In genomic region chr3L:20747299-20747925, dm6 we compare ENCODE assay signal across 2 fruit fly cellular contexts.
TF ChIP-seq lines count a peak whose summit lies in the region.

No protein-coding gene starts in this region.

TF ChIP-seq in whole organism, embryonic, 481 proteins besides CTCF, POLR2A, EP300 and RAD21 (continued from another document and continues in another):
- TF ChIP-seq CG33557 (GFP tag; optimal IDR thresholded peaks at IDR 0.05; lab: Kevin White, UChicago) (no peak), CG1233 (GFP tag; optimal IDR thresholded peaks at IDR 0.05; lab: Kevin White, UChicago) (peak; percentile 3), CG1024 (GFP tag; IDR thresholded peaks at IDR 0.05; lab: Robert Waterston, UW) (no peak), sisA (GFP tag; IDR thresholded peaks at IDR 0.05; lab: Robert Waterston, UW) (no peak), CG7839 (tag; optimal IDR thresholded peaks at IDR 0.05; lab: Kevin White, UChicago) (peak; percentile 44), mirr (GFP tag; optimal IDR thresholded peaks at IDR 0.05; lab: Kevin White, UChicago) (peak; percentile 56), dmrt99B (tag; optimal IDR thresholded peaks at IDR 0.05; lab: Kevin White, UChicago) (peak; percentile 57), Sox100B (GFP tag; optimal IDR thresholded peaks at IDR 0.05; lab: Kevin White, UChicago) (peak; percentile 12), pzg (GFP tag; optimal IDR thresholded peaks at IDR 0.05; lab: Kevin White, UChicago) (no peak), CG13424 (tag; optimal IDR thresholded peaks at IDR 0.05; lab: Kevin White, UChicago) (peak; percentile 46), Hand (GFP tag; optimal IDR thresholded peaks at IDR 0.05; lab: Kevin White, UChicago) (no peak), CG13296 (GFP tag; optimal IDR thresholded peaks at IDR 0.05; lab: Kevin White, UChicago) (peak; percentile 22), BEAF-32 (GFP tag; optimal IDR thresholded peaks at IDR 0.05; lab: Kevin White, UChicago) (no peak), disco-r (GFP tag; optimal IDR thresholded peaks at IDR 0.05; lab: Kevin White, UChicago) (no peak), caup (GFP tag; optimal IDR thresholded peaks at IDR 0.05; lab: Kevin White, UChicago; ENCODE audit: severe bottlenecking) (peak; percentile 27), HLH54F (GFP tag; optimal IDR thresholded peaks at IDR 0.05; lab: Kevin White, UChicago) (no peak), sd (tag; optimal IDR thresholded peaks at IDR 0.05; lab: Kevin White, UChicago) (no peak), Nf-YC (tag; optimal IDR thresholded peaks at IDR 0.05; lab: Kevin White, UChicago) (no peak), phol (tag; optimal IDR thresholded peaks at IDR 0.05; lab: Kevin White, UChicago) (peak; percentile 15), CG3281 (GFP tag; optimal IDR thresholded peaks at IDR 0.05; lab: Kevin White, UChicago) (peak; percentile 42), lov (optimal IDR thresholded peaks at IDR 0.05; lab: Kevin White, UChicago) (no peak), lov (GFP tag; IDR thresholded peaks at IDR 0.05; lab: Robert Waterston, UW) (no peak), CG34376 (GFP tag; optimal IDR thresholded peaks at IDR 0.05; lab: Kevin White, UChicago) (no peak), CG6689 (GFP tag; IDR thresholded peaks at IDR 0.05; lab: Robert Waterston, UW) (no peak), CG13775 (GFP tag; optimal IDR thresholded peaks at IDR 0.05; lab: Kevin White, UChicago) (peak; percentile 1), CG17361 (GFP tag; IDR thresholded peaks at IDR 0.05; lab: Robert Waterston, UW) (0 out of 3 replicates have a peak, but pooled peaks have one; percentile 28), dysf (GFP tag; IDR thresholded peaks at IDR 0.05; lab: Robert Waterston, UW) (0 out of 3 replicates have a peak, but pooled peaks have one; percentile 35), CG2678 (tag; optimal IDR thresholded peaks at IDR 0.05; lab: Kevin White, UChicago) (peak; percentile 64), CG9932 (GFP tag; IDR thresholded peaks at IDR 0.05; lab: Robert Waterston, UW) (no peak), Trl (optimal IDR thresholded peaks at IDR 0.05; lab: Kevin White, UChicago) (no peak), Trl (GFP tag; optimal IDR thresholded peaks at IDR 0.05; lab: Kevin White, UChicago) (peak; percentile 21), CoRest (tag; optimal IDR thresholded peaks at IDR 0.05; lab: Kevin White, UChicago) (peak; percentile 20), CG2712 (tag; optimal IDR thresholded peaks at IDR 0.05; lab: Kevin White, UChicago) (peak; percentile 12), CG3847 (GFP tag; IDR thresholded peaks at IDR 0.05; lab: Robert Waterston, UW) (no peak), Blimp-1 (GFP tag; optimal IDR thresholded peaks at IDR 0.05; lab: Kevin White, UChicago) (peak; percentile 1), Dad (GFP tag; optimal IDR thresholded peaks at IDR 0.05; lab: Kevin White, UChicago) (no peak), Meics (GFP tag; optimal IDR thresholded peaks at IDR 0.05; lab: Kevin White, UChicago) (peak; percentile 45), slbo (GFP tag; IDR thresholded peaks at IDR 0.05; lab: Robert Waterston, UW) (peak; percentile 34; the same call in 1 of the 2 replicates), crp (GFP tag; optimal IDR thresholded peaks at IDR 0.05; lab: Kevin White, UChicago) (no peak), CG14441 (GFP tag; IDR thresholded peaks at IDR 0.05; lab: Robert Waterston, UW) (no peak), Rfx (GFP tag; IDR thresholded peaks at IDR 0.05; lab: Robert Waterston, UW) (peak; percentile 24; the same call in 1 of the 2 replicates), CG11247 (GFP tag; IDR thresholded peaks at IDR 0.05; lab: Robert Waterston, UW) (0 out of 2 replicates have a peak, but pooled peaks have one; percentile 7), sug (tag; optimal IDR thresholded peaks at IDR 0.05; lab: Kevin White, UChicago) (no peak), CrebB (tag; optimal IDR thresholded peaks at IDR 0.05; lab: Kevin White, UChicago) (no peak), cato (GFP tag; optimal IDR thresholded peaks at IDR 0.05; lab: Kevin White, UChicago; ENCODE audit: borderline replicate concordance) (no peak), Ets65A (GFP tag; lab: Kevin White, UChicago) (peak; percentile 89), CG15269 (tag; optimal IDR thresholded peaks at IDR 0.05; lab: Kevin White, UChicago) (peak; percentile 50), ab (GFP tag; optimal IDR thresholded peaks at IDR 0.05; lab: Kevin White, UChicago) (no peak), CG8359 (GFP tag; optimal IDR thresholded peaks at IDR 0.05; lab: Kevin White, UChicago; ENCODE audit: borderline replicate concordance) (no peak), CG2120 (GFP tag; optimal IDR thresholded peaks at IDR 0.05; lab: Kevin White, UChicago) (peak; percentile 61), gem (tag; optimal IDR thresholded peaks at IDR 0.05; lab: Kevin White, UChicago) (peak; percentile 50), CG9876 (GFP tag; optimal IDR thresholded peaks at IDR 0.05; lab: Kevin White, UChicago) (no peak), corto (GFP tag; optimal IDR thresholded peaks at IDR 0.05; lab: Kevin White, UChicago) (no peak), ham (GFP tag; IDR thresholded peaks at IDR 0.05; lab: Robert Waterston, UW) (no peak), lab (GFP tag; optimal IDR thresholded peaks at IDR 0.05; lab: Kevin White, UChicago) (peak; percentile 54), Dll (GFP tag; IDR thresholded peaks at IDR 0.05; lab: Robert Waterston, UW; ENCODE audit: partially characterized antibody) (no peak), grau (tag; optimal IDR thresholded peaks at IDR 0.05; lab: Kevin White, UChicago) (peak; percentile 45), CG13894 (tag; optimal IDR thresholded peaks at IDR 0.05; lab: Kevin White, UChicago) (peak; percentile 86), unpg (GFP tag; optimal IDR thresholded peaks at IDR 0.05; lab: Kevin White, UChicago) (peak; percentile 5), cg (GFP tag; optimal IDR thresholded peaks at IDR 0.05; lab: Kevin White, UChicago) (no peak), Hr51 (GFP tag; optimal IDR thresholded peaks at IDR 0.05; lab: Kevin White, UChicago) (peak in 1 of 2 experiments; percentile 47), Atf3 (GFP tag; optimal IDR thresholded peaks at IDR 0.05; lab: Kevin White, UChicago) (no peak), HHEX (GFP tag; optimal IDR thresholded peaks at IDR 0.05; lab: Kevin White, UChicago) (no peak), mam (GFP tag; optimal IDR thresholded peaks at IDR 0.05; lab: Kevin White, UChicago) (peak; percentile 10), Eip74EF (GFP tag; optimal IDR thresholded peaks at IDR 0.05; lab: Kevin White, UChicago) (peak in 1 of 2 experiments; percentile 8), CG17612 (GFP tag; IDR thresholded peaks at IDR 0.05; lab: Robert Waterston, UW) (no peak), peb (GFP tag; IDR thresholded peaks at IDR 0.05; lab: Robert Waterston, UW) (no peak)

TF ChIP-seq in whole organism, prepupa, 60 proteins besides CTCF, POLR2A, EP300 and RAD21 (continued from another document):
- TF ChIP-seq Eip78C (GFP tag; lab: Kevin White, UChicago) (peak; percentile 90), CG9139 (GFP tag; optimal IDR thresholded peaks at IDR 0.05; lab: Kevin White, UChicago) (no peak), CG7368 (GFP tag; optimal IDR thresholded peaks at IDR 0.05; lab: Kevin White, UChicago) (no peak), OdsH (GFP tag; optimal IDR thresholded peaks at IDR 0.05; lab: Kevin White, UChicago) (peak; percentile 3), fd59A (GFP tag; optimal IDR thresholded peaks at IDR 0.05; lab: Kevin White, UChicago) (no peak), Hr4 (GFP tag; optimal IDR thresholded peaks at IDR 0.05; lab: Kevin White, UChicago) (peak; percentile 38), CG6163 (GFP tag; IDR thresholded peaks at IDR 0.05; lab: Robert Waterston, UW) (no peak), vri (GFP tag; optimal IDR thresholded peaks at IDR 0.05; lab: Kevin White, UChicago) (no peak), CG6792 (GFP tag; optimal IDR thresholded peaks at IDR 0.05; lab: Kevin White, UChicago) (peak; percentile 41), Ets96B (tag; optimal IDR thresholded peaks at IDR 0.05; lab: Kevin White, UChicago) (no peak), Sox14 (GFP tag; optimal IDR thresholded peaks at IDR 0.05; lab: Kevin White, UChicago) (peak; percentile 2), CG15336 (GFP tag; IDR thresholded peaks at IDR 0.05; lab: Robert Waterston, UW) (no peak), CG16779 (tag; optimal IDR thresholded peaks at IDR 0.05; lab: Kevin White, UChicago) (no peak), CG8119 (GFP tag; IDR thresholded peaks at IDR 0.05; lab: Robert Waterston, UW) (peak; percentile 44; the same call in 1 of the 3 replicates), Hr39 (GFP tag; optimal IDR thresholded peaks at IDR 0.05; lab: Kevin White, UChicago) (peak; percentile 36), Sox102F (GFP tag; optimal IDR thresholded peaks at IDR 0.05; lab: Kevin White, UChicago) (peak; percentile 59), Lpt (GFP tag; optimal IDR thresholded peaks at IDR 0.05; lab: Kevin White, UChicago) (no peak), eg (GFP tag; IDR thresholded peaks at IDR 0.05; lab: Robert Waterston, UW) (no peak), svp (GFP tag; lab: Kevin White, UChicago) (peak; percentile 48), CG11902 (GFP tag; optimal IDR thresholded peaks at IDR 0.05; lab: Kevin White, UChicago) (no peak), CG11762 (GFP tag; optimal IDR thresholded peaks at IDR 0.05; lab: Kevin White, UChicago; ENCODE audit: insufficient read depth) (peak; percentile 24), Met (GFP tag; optimal IDR thresholded peaks at IDR 0.05; lab: Kevin White, UChicago) (peak; percentile 51), fd85E (GFP tag; optimal IDR thresholded peaks at IDR 0.05; lab: Kevin White, UChicago) (no peak), CG11294 (GFP tag; IDR thresholded peaks at IDR 0.05; lab: Robert Waterston, UW) (no peak), achi (GFP tag; optimal IDR thresholded peaks at IDR 0.05; lab: Kevin White, UChicago) (no peak), CG1621 (tag; optimal IDR thresholded peaks at IDR 0.05; lab: Kevin White, UChicago) (no peak), pdm3 (GFP tag; optimal IDR thresholded peaks at IDR 0.05; lab: Kevin White, UChicago) (peak; percentile 38), CG3919 (GFP tag; optimal IDR thresholded peaks at IDR 0.05; lab: Kevin White, UChicago) (peak; percentile 28), Sox15 (GFP tag; optimal IDR thresholded peaks at IDR 0.05; lab: Kevin White, UChicago) (no peak), Eip75B (GFP tag; optimal IDR thresholded peaks at IDR 0.05; lab: Kevin White, UChicago) (peak; percentile 15), CG6276 (GFP tag; optimal IDR thresholded peaks at IDR 0.05; lab: Kevin White, UChicago) (peak; percentile 13), Eip93F (GFP tag; optimal IDR thresholded peaks at IDR 0.05; lab: Kevin White, UChicago) (no peak), Gug (GFP tag; IDR thresholded peaks at IDR 0.05; lab: Robert Waterston, UW) (no peak), CG10631 (GFP tag; optimal IDR thresholded peaks at IDR 0.05; lab: Kevin White, UChicago) (peak; percentile 13), ss (GFP tag; optimal IDR thresholded peaks at IDR 0.05; lab: Kevin White, UChicago) (no peak), CG10669 (GFP tag; optimal IDR thresholded peaks at IDR 0.05; lab: Kevin White, UChicago) (peak; percentile 3)
